Worm (Caenorhabditis elegans): ENCODE data around the gene col-130.

Gene col-130

DNA sequence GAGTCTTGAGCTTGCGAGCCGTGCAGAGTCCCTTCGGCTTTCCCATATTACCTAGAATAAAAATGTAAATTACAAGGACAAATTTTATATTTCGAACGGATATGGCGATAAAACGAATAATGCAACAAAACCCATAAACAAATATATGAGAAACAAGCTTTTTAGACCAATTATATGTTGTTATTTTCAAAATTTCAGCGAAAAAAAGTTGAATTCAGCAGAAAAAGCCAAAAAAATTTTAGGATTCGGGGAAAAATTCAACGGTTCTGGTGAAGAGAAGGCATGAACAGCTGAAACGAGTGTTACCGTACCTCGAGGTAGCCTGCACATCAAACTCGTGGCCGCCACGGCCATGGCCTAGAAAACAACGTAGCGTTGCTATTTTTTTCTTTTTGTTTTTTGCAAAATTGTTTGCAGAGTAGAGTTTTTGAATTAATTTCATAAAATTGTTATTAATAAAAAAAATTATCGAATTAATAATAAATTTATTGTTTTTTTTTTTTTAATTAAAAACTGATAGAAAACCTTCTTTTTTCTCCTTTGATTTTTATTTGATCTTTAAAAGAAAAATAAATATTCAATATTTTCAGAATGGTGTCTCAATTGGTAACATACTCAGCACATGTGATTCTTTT is 37.2 kb downstream of the col-130 start, which contains the start of the genes rps-23 and dpm-3 (continued):
- TF ChIP-seq gmeb-2 (tag; optimal IDR thresholded peaks at IDR 0.05) (no peak), T23F11.4 (GFP tag; optimal IDR thresholded peaks at IDR 0.05) (peak; percentile 10), lim-6 (tag; optimal IDR thresholded peaks at IDR 0.05) (peak; percentile 84), tbx-2 (tag; optimal IDR thresholded peaks at IDR 0.05) (peak; percentile 93), hlh-8 (tag; optimal IDR thresholded peaks at IDR 0.05) (peak; percentile 75), madf-2 (tag; optimal IDR thresholded peaks at IDR 0.05) (peak; percentile 72), ceh-34 (tag; optimal IDR thresholded peaks at IDR 0.05) (peak; percentile 67), pha-2 (tag; optimal IDR thresholded peaks at IDR 0.05) (peak; percentile 65), lin-11 (tag; optimal IDR thresholded peaks at IDR 0.05) (no peak), pax-1 (tag; optimal IDR thresholded peaks at IDR 0.05) (peak; percentile 69), ttx-3 (tag; optimal IDR thresholded peaks at IDR 0.05) (peak; percentile 36), ceh-14 (tag; optimal IDR thresholded peaks at IDR 0.05) (peak; percentile 35), ceh-6 (GFP tag; optimal IDR thresholded peaks at IDR 0.05) (no peak), Y22D7AL.16 (tag; optimal IDR thresholded peaks at IDR 0.05) (peak; percentile 58), unc-42 (tag; optimal IDR thresholded peaks at IDR 0.05) (peak; percentile 69), nhr-11 (tag; optimal IDR thresholded peaks at IDR 0.05) (no peak), fax-1 (tag; optimal IDR thresholded peaks at IDR 0.05) (peak; percentile 76), odd-2 (tag; optimal IDR thresholded peaks at IDR 0.05) (no peak), hlh-30 (tag; optimal IDR thresholded peaks at IDR 0.05; ENCODE audit: insufficient read depth) (peak; percentile 69), nfya-1 (tag; optimal IDR thresholded peaks at IDR 0.05) (peak; percentile 90), ceh-31 (tag; optimal IDR thresholded peaks at IDR 0.05) (peak; percentile 95), pag-3 (tag; optimal IDR thresholded peaks at IDR 0.05; ENCODE audit: borderline replicate concordance) (no peak)

DNA sequence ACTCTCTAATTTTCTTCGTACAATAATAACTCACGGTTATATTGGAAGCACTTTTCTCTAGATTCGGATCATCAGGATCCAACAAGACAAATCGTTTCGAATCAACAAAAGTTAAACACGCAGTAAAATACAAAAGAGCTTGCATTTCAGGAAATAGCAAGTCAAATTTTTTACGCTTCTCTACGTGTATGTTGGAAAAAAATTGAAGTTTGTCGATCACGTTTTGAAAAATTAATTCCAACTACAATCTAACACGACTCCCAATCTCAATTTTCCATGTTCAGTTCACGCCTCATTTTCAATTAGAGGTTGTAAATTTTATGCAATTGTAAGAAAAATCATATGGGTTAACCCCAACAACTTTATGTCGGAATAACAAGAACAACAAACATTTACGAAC is 38.4 kb downstream of the col-130 start, which contains the start of gene spe-45:
spe-45 (minus strand) TSS at position 145 of the 400 bp plus-strand sequence.
- TF ChIP-seq dmd-4 (tag; optimal IDR thresholded peaks at IDR 0.05; ENCODE audit: borderline replicate concordance) (no peak), nhr-11 (tag; optimal IDR thresholded peaks at IDR 0.05) (no peak), gmeb-2 (tag; optimal IDR thresholded peaks at IDR 0.05) (no peak), K02D7.2 (tag; optimal IDR thresholded peaks at IDR 0.05) (no peak), hlh-13 (GFP tag; optimal IDR thresholded peaks at IDR 0.05) (no peak), ceh-19 (GFP tag; optimal IDR thresholded peaks at IDR 0.05) (no peak), ceh-14 (tag; optimal IDR thresholded peaks at IDR 0.05) (no peak), rnt-1 (tag; optimal IDR thresholded peaks at IDR 0.05) (no peak), fax-1 (tag; optimal IDR thresholded peaks at IDR 0.05) (no peak), ceh-34 (tag; optimal IDR thresholded peaks at IDR 0.05) (no peak), syd-9 (tag; optimal IDR thresholded peaks at IDR 0.05) (no peak), F13H6.1 (tag; optimal IDR thresholded peaks at IDR 0.05) (no peak), ceh-22 (tag; optimal IDR thresholded peaks at IDR 0.05) (no peak), elt-2 (tag; optimal IDR thresholded peaks at IDR 0.05) (no peak), pqm-1 (tag; optimal IDR thresholded peaks at IDR 0.05) (no peak), pat-9 (tag; optimal IDR thresholded peaks at IDR 0.05) (no peak), sdc-2 (tag; optimal IDR thresholded peaks at IDR 0.05) (no peak), pha-2 (tag; optimal IDR thresholded peaks at IDR 0.05) (no peak), ceh-31 (tag; optimal IDR thresholded peaks at IDR 0.05) (no peak), ceh-2 (tag; optimal IDR thresholded peaks at IDR 0.05) (no peak)

DNA sequence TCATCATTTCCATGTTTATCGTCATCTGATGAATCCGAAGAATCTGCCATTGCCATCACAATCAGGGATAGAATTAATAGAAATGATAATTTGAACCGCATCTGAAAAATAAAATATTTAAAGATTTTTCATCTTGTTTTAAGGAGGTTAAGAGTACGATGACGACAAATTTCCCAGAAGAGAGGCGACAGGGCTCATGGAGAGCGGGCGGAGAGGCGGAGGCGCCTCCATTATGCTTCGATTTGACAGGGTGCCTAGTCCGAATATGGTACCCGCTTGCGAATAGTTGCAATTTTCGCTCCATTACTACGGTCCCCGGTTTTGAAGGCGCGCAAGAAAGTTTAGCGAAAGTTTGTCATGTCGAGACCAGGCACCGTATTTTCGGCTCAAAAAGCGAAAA is 43.3 kb downstream of the col-130 start, which contains the start of gene F28D1.6:
F28D1.6 (minus strand) TSS at position 101 of the 400 bp plus-strand sequence.
- TF ChIP-seq ahr-1 (tag; optimal IDR thresholded peaks at IDR 0.05) (no peak), tbx-7 (tag; optimal IDR thresholded peaks at IDR 0.05) (no peak), hlh-13 (GFP tag; optimal IDR thresholded peaks at IDR 0.05) (no peak)

Measured in whole organism, late embryonic.